Fruit fly (Drosophila melanogaster) whole organism: Measurements from ENCODE around the gene CCDC151.

ENCODE experiments used
- CG8478 ChIP-seq: fragments of >200 bp; optimal IDR thresholded peaks from 2 replicates; lab custom pipeline; 2018; ENCODE audit warnings: inconsistent platforms
- Dll ChIP-seq: fragments of >200 bp; optimal IDR thresholded peaks from 2 replicates; lab custom pipeline; 2017
- EcR ChIP-seq, 2 experiments: fragments of >200 bp; optimal IDR thresholded peaks; 2 replicates each; lab custom pipeline; 2017; ENCODE audit warnings: missing biosample characterization in 2 of 2, missing genetic modification characterization in 2 of 2, missing genetic modification reagents in 2 of 2
- pan ChIP-seq: fragments of >200 bp; optimal IDR thresholded peaks from 2 replicates; lab custom pipeline; 2017
- psq ChIP-seq: fragments of >200 bp; optimal IDR thresholded peaks from 2 replicates; lab custom pipeline; 2017
- usp ChIP-seq: fragments of >200 bp; optimal IDR thresholded peaks from 2 replicates; lab custom pipeline; 2017; ENCODE audit warnings: missing biosample characterization, missing genetic modification characterization, mixed read lengths

Gene CCDC151

DNA sequence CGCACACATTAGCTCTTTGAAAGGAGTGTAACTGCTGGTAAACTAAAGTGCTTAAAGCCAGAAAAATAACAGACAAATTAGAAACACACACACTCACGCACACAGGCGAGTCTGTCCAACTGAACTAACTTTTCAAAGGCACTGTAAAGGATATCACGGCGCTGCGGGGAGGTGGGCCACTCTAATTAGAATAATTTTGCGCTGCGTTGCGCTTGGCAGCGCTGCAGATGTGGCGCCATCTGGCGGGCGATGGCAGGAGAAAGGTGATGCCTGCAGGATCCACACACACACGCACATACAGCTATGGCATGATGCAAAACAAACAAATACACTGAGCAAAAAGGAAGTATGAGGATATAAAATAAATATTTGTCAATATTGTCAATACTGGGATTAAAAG, 5.1 kb upstream of the CCDC151 start:
- TF ChIP-seq usp (GFP tag; lab: Kevin White, UChicago), result no peak
- TF ChIP-seq CG8478, result no peak
- no peak for TF ChIP-seq Dll (lab: Kevin White, UChicago)
- no peak for TF ChIP-seq psq
- no peak for TF ChIP-seq EcR (GFP tag; optimal IDR thresholded peaks at IDR 0.05; lab: Kevin White, UChicago)
- no peak for TF ChIP-seq pan

DNA sequence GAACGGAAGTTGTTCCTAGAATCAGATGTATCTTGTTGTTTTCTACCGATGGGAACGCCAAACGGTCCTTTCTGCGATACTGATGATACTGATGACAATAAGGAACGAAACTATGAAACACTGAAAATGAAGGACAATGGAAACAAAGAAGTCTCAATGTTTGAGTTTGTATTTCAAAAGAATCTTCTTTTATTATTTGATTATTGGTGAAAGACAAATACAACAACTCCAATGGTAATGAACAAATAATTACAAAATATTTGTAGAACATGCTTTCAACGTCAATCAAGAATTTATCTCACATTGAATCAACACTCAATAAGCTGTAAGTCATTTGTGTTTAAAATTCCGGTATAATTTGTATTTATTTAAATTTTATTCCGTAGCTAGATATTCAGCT, 2.4 kb upstream of the CCDC151 start, which contains the start of gene Sprn:
TSS of gene Sprn (plus strand) at position 301 of the 400 bp plus-strand sequence.
- TF ChIP-seq usp (GFP tag; lab: Kevin White, UChicago), result no peak
- TF ChIP-seq psq, result no peak
- TF ChIP-seq Dll (lab: Kevin White, UChicago), result no peak
- TF ChIP-seq CG8478, result no peak

DNA sequence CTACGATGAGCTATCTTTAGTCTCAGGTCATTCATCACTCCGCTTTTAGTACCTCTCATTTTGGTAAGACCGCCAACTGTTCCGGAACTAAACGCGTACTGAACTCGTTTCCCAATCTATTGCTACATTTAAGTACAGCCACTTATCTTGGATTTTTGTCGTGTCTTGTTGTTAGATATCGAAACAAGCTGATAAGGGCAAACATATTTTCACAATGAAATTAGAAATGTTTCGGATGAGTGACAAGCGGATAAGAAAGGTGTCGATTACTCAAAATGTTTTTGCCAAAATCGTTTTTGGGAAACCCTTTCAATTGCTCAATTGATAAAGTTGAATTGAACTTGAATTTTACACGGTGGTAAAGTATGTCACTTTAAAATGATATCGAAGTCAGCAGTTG, 7.7 kb downstream of the CCDC151 start, which contains the start of gene CG5897:
TSS of gene CG5897 (minus strand) at position 101 of the 400 bp plus-strand sequence.
- TF ChIP-seq CG8478 (no peak), Dll (lab: Kevin White, UChicago) (no peak), pan (no peak), EcR (GFP tag; optimal IDR thresholded peaks at IDR 0.05; lab: Kevin White, UChicago) (no peak), psq (no peak), usp (GFP tag; lab: Kevin White, UChicago) (no peak)

DNA sequence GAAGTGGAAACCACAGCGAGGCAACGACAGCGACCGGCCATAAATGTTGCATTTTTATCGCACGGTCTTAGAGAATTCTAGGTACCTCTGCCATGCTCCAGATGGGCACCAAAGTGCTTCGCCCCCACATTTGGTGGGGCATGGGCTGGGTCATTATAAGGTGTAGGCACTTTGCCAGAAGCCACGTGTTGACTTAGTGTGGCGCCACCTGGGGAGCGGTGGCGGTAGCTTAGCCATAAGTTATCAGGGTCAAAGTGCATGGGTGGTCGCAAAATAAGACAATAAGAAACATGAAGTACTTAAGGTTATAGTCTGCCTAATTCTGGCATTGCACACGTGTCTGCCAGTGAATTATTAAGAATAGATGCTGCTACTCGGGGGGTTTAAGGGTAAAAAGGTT, 11.6 kb downstream of the CCDC151 start:
- no peak for TF ChIP-seq psq
- no peak for TF ChIP-seq EcR (GFP tag; optimal IDR thresholded peaks at IDR 0.05; lab: Kevin White, UChicago)
- no peak for TF ChIP-seq pan
- TF ChIP-seq CG8478, result no peak
- TF ChIP-seq usp (GFP tag; lab: Kevin White, UChicago), result no peak

DNA sequence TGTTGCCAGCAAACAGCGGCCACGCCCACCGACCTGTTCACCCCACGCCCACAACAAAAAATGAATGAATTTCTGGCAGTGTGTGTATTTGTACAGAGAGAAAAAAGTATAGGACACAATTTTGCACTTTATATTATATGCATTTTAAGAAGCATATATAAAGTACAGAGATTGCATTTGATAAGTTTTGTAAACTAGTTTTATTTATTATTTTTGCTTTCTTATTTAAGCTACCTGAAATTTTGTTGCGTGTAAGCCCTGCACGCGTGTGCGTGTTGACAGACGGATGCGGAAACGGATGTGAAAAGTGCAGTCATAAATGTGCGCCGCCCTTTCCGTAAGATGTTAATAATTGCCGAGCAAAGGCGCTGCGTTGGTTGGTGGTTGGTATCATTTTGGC, 15.6 kb downstream of the CCDC151 start:
- TF ChIP-seq psq (no peak), Dll (lab: Kevin White, UChicago) (no peak), usp (GFP tag; lab: Kevin White, UChicago) (no peak), EcR (GFP tag; optimal IDR thresholded peaks at IDR 0.05; lab: Kevin White, UChicago) (no peak), pan (no peak), CG8478 (no peak)

DNA sequence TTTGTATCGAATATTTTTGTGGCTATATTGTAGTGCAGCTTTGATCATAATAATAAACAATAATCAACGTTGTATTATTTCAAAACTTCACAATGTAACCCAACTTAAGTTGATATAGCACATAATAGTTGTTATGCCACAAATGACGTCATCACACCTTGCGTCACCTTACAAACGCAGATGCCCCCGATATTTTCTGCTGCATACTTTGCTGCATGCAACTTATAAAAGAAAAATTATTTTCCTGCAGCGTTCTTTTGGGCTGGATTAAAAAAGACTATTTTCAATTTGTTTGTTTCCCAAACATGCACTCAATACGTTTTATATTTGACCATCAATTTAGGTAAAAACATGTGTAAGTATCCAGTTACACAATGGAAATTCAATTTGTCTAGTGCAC, 37.0 kb downstream of the CCDC151 start:
- TF ChIP-seq CG8478 (no peak), Dll (lab: Kevin White, UChicago) (no peak), EcR (GFP tag; optimal IDR thresholded peaks at IDR 0.05; lab: Kevin White, UChicago) (no peak), usp (GFP tag; lab: Kevin White, UChicago) (no peak), psq (no peak), pan (no peak)

DNA sequence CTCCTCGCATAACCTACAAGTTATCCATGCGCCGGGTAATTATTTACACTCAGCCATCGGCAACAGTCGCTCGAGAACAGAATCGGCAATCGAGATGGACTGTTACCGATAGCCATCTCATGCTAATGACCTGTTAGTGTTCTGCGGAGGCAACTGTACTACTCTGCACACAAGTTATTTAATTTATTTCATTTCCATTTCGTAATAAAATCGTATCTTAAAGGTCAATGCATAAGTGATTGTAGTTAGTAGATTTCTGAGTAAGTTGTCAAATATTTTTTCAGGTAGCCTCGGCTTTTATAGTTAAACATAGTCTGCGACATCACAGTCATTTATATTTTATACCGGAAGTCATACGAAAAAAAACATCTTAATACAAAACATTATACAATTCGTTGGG, 40.0 kb downstream of the CCDC151 start, which contains the start of gene CG11588:
TSS of gene CG11588 (plus strand) at position 301 of the 400 bp plus-strand sequence.
- TF ChIP-seq usp (GFP tag; lab: Kevin White, UChicago), result no peak
- TF ChIP-seq psq, result no peak
- TF ChIP-seq EcR (GFP tag; optimal IDR thresholded peaks at IDR 0.05; lab: Kevin White, UChicago), result no peak
- no peak for TF ChIP-seq pan
- no peak for TF ChIP-seq Dll (lab: Kevin White, UChicago)
- TF ChIP-seq CG8478, result no peak

DNA sequence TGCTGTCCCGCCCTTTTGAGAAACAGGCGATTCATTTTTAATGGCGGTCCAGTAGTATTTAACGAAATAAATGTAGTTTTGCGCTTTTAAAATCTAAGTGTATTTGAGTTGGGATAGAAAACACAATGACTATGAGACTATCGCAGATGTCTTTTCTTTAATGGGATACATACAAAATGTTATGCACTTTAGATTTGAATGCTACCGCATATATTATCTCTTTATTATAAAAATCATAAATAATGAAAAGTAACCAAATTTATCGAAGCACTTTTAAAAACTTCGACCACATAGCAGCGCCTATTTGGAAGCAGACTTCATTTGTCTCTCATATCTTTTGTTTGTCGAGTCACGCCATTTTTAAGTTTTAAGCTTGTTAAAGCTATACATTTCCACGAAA, 43.5 kb downstream of the CCDC151 start, which contains the start of gene SdhAL:
TSS of gene SdhAL (minus strand) at position 101 of the 400 bp plus-strand sequence.
- TF ChIP-seq pan (no peak), EcR (GFP tag; optimal IDR thresholded peaks at IDR 0.05; lab: Kevin White, UChicago) (no peak), CG8478 (no peak), usp (GFP tag; lab: Kevin White, UChicago) (no peak), psq (no peak), Dll (lab: Kevin White, UChicago) (no peak)

DNA sequence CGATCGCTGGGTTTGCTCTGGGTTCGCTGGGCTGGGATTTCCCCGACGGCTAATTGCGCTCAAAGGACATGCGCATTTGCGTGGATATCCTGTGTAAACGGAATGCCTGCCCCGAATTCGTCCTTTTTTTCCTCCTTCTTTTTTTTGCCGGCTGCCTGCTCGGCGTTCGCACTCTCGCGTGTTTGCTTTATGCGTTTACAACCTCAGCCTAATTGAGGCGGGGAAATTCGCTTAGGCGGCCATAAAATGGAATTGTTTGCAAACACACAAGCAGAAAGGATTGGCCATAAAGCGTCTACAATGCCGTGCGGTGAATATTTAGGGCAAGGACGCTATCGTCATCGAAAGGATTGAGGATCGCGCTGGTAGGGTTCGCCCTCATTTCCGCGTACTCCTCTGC, 44.2 kb downstream of the CCDC151 start:
- no peak for TF ChIP-seq CG8478
- no peak for TF ChIP-seq pan
- no peak for TF ChIP-seq psq
- TF ChIP-seq Dll (lab: Kevin White, UChicago), result no peak
- TF ChIP-seq EcR (GFP tag; optimal IDR thresholded peaks at IDR 0.05; lab: Kevin White, UChicago), result no peak
- no peak for TF ChIP-seq usp (GFP tag; lab: Kevin White, UChicago)

DNA sequence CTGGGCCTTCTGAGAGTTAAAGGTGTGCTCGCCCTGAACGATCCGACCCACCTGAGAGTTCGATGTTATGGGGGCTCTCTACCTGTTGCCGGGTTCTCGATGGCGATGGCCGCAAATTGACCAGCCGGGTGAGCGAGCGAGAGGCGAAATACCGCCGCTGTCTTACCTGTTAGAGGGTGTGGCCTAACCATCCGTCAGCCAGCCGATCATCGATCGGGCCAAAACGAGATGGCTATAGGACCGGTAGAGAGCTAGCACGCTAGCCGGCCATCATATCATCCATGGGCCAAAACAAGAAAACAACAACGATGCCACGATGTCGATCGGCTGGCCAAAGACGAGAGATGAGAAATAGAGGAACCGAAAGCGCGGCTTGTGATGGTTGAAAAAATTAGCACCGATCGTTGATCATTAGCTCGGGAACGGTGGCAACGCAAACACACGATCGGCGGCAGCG, 46.1 kb downstream of the CCDC151 start, which contains the start of gene byn:
TSS of gene byn (plus strand) at position 407 of the 457 bp plus-strand sequence.
- TF ChIP-seq EcR (GFP tag; optimal IDR thresholded peaks at IDR 0.05; lab: Kevin White, UChicago) (no peak), pan (no peak), Dll (lab: Kevin White, UChicago) (peak; percentile 35), usp (GFP tag; lab: Kevin White, UChicago) (no peak)

DNA sequence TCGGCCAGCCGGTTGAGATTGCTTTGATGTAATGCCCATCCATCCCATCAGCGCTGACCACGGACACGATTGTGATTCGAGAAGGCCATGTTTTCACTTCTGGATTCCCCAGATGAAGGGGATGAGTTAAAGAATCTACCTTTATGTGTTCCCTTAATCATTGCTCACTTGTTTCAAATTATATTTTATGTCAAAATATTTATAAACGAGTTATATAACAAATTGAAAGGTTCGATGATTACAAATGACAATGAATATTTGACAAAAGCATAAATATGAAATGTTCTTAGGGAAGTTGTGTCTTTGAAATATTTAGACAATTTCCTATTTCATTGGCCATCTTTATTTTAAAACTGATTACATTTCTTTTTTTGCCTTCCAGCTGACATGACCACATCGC, 50.4 kb downstream of the CCDC151 start:
- TF ChIP-seq CG8478 (no peak), usp (GFP tag; lab: Kevin White, UChicago) (no peak), EcR (GFP tag; optimal IDR thresholded peaks at IDR 0.05; lab: Kevin White, UChicago) (no peak), psq (no peak), Dll (lab: Kevin White, UChicago) (no peak), pan (no peak)
